ENCODE assay signal across 1 fruit fly cellular context in genomic region chr3L:3902491-3903198, dm6.
TF ChIP-seq lines count a peak whose summit lies in the region.

Gene Ubi-p63E, minus strand, starts transcription at chr3L:3903184.

TF ChIP-seq in whole organism, embryonic, 481 proteins besides CTCF, POLR2A, EP300 and RAD21 (continued from another document):
- TF ChIP-seq CG4854 (GFP tag; optimal IDR thresholded peaks at IDR 0.05; lab: Kevin White, UChicago) (peak; percentile 13), psq (GFP tag; optimal IDR thresholded peaks at IDR 0.05; lab: Kevin White, UChicago) (no peak), Hmr (GFP tag; optimal IDR thresholded peaks at IDR 0.05; lab: Kevin White, UChicago) (peak; percentile 46), mam (GFP tag; optimal IDR thresholded peaks at IDR 0.05; lab: Kevin White, UChicago) (peak; percentile 81), H15 (GFP tag; IDR thresholded peaks at IDR 0.05; lab: Robert Waterston, UW) (no peak), CG17829 (tag; optimal IDR thresholded peaks at IDR 0.05; lab: Kevin White, UChicago) (peak; percentile 16), lbe (GFP tag; optimal IDR thresholded peaks at IDR 0.05; lab: Kevin White, UChicago) (peak; percentile 60), CG6854 (GFP tag; optimal IDR thresholded peaks at IDR 0.05; lab: Kevin White, UChicago) (no peak), lab (GFP tag; optimal IDR thresholded peaks at IDR 0.05; lab: Kevin White, UChicago) (peak; percentile 55), CG2129 (GFP tag; IDR thresholded peaks at IDR 0.05; lab: Robert Waterston, UW; ENCODE audit: partially characterized antibody) (no peak), CG33557 (GFP tag; optimal IDR thresholded peaks at IDR 0.05; lab: Kevin White, UChicago) (no peak), CG11247 (GFP tag; IDR thresholded peaks at IDR 0.05; lab: Robert Waterston, UW) (no peak), Nf-YB (GFP tag; optimal IDR thresholded peaks at IDR 0.05; lab: Kevin White, UChicago) (peak; percentile 35), CG7357 (GFP tag; IDR thresholded peaks at IDR 0.05; lab: Robert Waterston, UW) (0 out of 3 replicates have a peak, but pooled peaks have one; percentile 6), ab (GFP tag; optimal IDR thresholded peaks at IDR 0.05; lab: Kevin White, UChicago) (peak; percentile 13), pzg (GFP tag; optimal IDR thresholded peaks at IDR 0.05; lab: Kevin White, UChicago) (peak; percentile 59)
